Worm (Caenorhabditis elegans) whole organism, L4 larva: ENCODE results near the gene R07E3.6.

ENCODE experiments used
- F26F4.8 ChIP-seq: fragments of 200-800 bp; sonication (Bioruptor generic); conservative IDR thresholded peaks from 2 replicates; pipeline ENCODE4 v1.3.6; 2022; ENCODE audit warnings: missing genetic modification characterization, missing compliant biosample characterization
- F49E8.2 ChIP-seq: sonication (generic microtip); optimal IDR thresholded peaks from 2 replicates; lab custom pipeline; 2016; ENCODE audit warnings: missing compliant biosample characterization, mild to moderate bottlenecking, missing genetic modification characterization, borderline replicate concordance
- Y5F2A.4 ChIP-seq: fragments of 200-800 bp; sonication (Bioruptor generic); optimal IDR thresholded peaks from 2 replicates; lab custom pipeline; 2018; ENCODE audit warnings: mild to moderate bottlenecking, missing genetic modification characterization, missing compliant biosample characterization
- Y75B8A.6 ChIP-seq: fragments of 200-800 bp; sonication (Bioruptor generic); IDR thresholded peaks from 2 replicates; pipeline ENCODE4 v1.3.6; 2022; ENCODE audit warnings: missing genetic modification reagents, missing genetic modification characterization, missing compliant biosample characterization
- aha-1 ChIP-seq: fragments of 150-350 bp; peaks from one replicate; lab custom pipeline; 2014; ENCODE audit warnings: missing biosample characterization, missing genetic modification characterization
- aly-2 ChIP-seq: sonication (generic microtip); optimal IDR thresholded peaks from 2 replicates; lab custom pipeline; 2018; ENCODE audit warnings: missing biosample characterization, missing genetic modification characterization
- ama-1 ChIP-seq: fragments of 150-350 bp; optimal IDR thresholded peaks from 2 replicates; lab custom pipeline; 2014; ENCODE audit warnings: inconsistent platforms, mixed read lengths
- ceh-20 ChIP-seq: fragments of 200-800 bp; sonication (Bioruptor generic); IDR thresholded peaks from 2 replicates; pipeline ENCODE4 v1.3.6; 2022; ENCODE audit warnings: missing genetic modification reagents, missing genetic modification characterization, missing compliant biosample characterization
- ceh-44 ChIP-seq: fragments of 200-800 bp; sonication (Bioruptor generic); IDR thresholded peaks from 2 replicates; pipeline ENCODE4 v1.3.6; 2022; ENCODE audit warnings: missing genetic modification reagents, missing genetic modification characterization, missing compliant biosample characterization
- ceh-82 ChIP-seq: sonication (generic microtip); optimal IDR thresholded peaks from 2 replicates; lab custom pipeline; 2017; ENCODE audit warnings: missing biosample characterization, missing genetic modification characterization
- ces-1 ChIP-seq: fragments of 150-350 bp; sonication (generic microtip); optimal IDR thresholded peaks from 4 replicates; lab custom pipeline; 2014; ENCODE audit warnings: missing biosample characterization, missing genetic modification reagents, missing genetic modification characterization
- daf-19 ChIP-seq: fragments of 200-800 bp; sonication (Bioruptor generic); conservative IDR thresholded peaks from 2 replicates; pipeline ENCODE4 v1.3.6; 2022; ENCODE audit warnings: missing genetic modification characterization, missing compliant biosample characterization
- dmd-6 ChIP-seq: fragments of 200-800 bp; sonication (Bioruptor generic); IDR thresholded peaks from 2 replicates; pipeline ENCODE4 v1.3.6; 2022; ENCODE audit warnings: missing genetic modification reagents, missing genetic modification characterization, missing compliant biosample characterization
- dmd-8 ChIP-seq: fragments of 200-800 bp; sonication (Bioruptor generic); IDR thresholded peaks from 2 replicates; pipeline ENCODE4 v1.3.6; 2022; ENCODE audit warnings: missing genetic modification characterization, missing compliant biosample characterization
- dmd-9 ChIP-seq: fragments of 200-800 bp; sonication (Bioruptor generic); IDR thresholded peaks from 2 replicates; pipeline ENCODE4 v1.3.6; 2022; ENCODE audit warnings: missing genetic modification reagents, missing genetic modification characterization, missing compliant biosample characterization
- egl-43 ChIP-seq: fragments of 200-800 bp; sonication (Bioruptor generic); IDR thresholded peaks from 2 replicates; pipeline ENCODE4 v1.3.6; 2022; ENCODE audit warnings: missing genetic modification reagents, missing genetic modification characterization, missing compliant biosample characterization
- fkh-10 ChIP-seq: fragments of 150-350 bp; optimal IDR thresholded peaks from 2 replicates; lab custom pipeline; 2014; ENCODE audit warnings: missing biosample characterization, missing genetic modification reagents, missing genetic modification characterization
- hmg-1.1 ChIP-seq: fragments of 200-800 bp; sonication (Bioruptor generic); IDR thresholded peaks from 2 replicates; pipeline ENCODE4 v1.3.6; 2022; ENCODE audit warnings: missing genetic modification reagents, missing genetic modification characterization, missing compliant biosample characterization
- lin-13 ChIP-seq: fragments of 150-350 bp; optimal IDR thresholded peaks from 2 replicates; lab custom pipeline; 2014; ENCODE audit warnings: missing biosample characterization, missing genetic modification reagents, missing genetic modification characterization
- lin-15B ChIP-seq: fragments of 150-350 bp; sonication (generic microtip); optimal IDR thresholded peaks from 3 replicates; lab custom pipeline; 2014; ENCODE audit warnings: missing biosample characterization, missing genetic modification characterization
- lin-29 ChIP-seq: fragments of 200-800 bp; sonication (Bioruptor generic); IDR thresholded peaks from 2 replicates; pipeline ENCODE4 v1.3.6; 2022; ENCODE audit warnings: missing genetic modification reagents, missing genetic modification characterization, missing compliant biosample characterization
- lsy-2 ChIP-seq, 2 experiments: fragments of 150-350 bp in 1 of 2; sonication (generic microtip) in 1 of 2; optimal IDR thresholded peaks; 2 replicates each; lab custom pipeline; 2014 to 2017; ENCODE audit warnings: missing biosample characterization in 2 of 2, missing genetic modification characterization in 2 of 2
- madf-9 ChIP-seq: fragments of 200-800 bp; sonication (Bioruptor generic); conservative IDR thresholded peaks from 2 replicates; pipeline ENCODE4 v1.3.6; 2022; ENCODE audit warnings: missing genetic modification reagents, missing genetic modification characterization, missing compliant biosample characterization
- mdt-29 ChIP-seq: fragments of 200-800 bp; sonication (Bioruptor generic); IDR thresholded peaks from 2 replicates; pipeline ENCODE4 v1.3.6; 2022; ENCODE audit warnings: missing genetic modification reagents, missing genetic modification characterization, missing compliant biosample characterization
- mep-1 ChIP-seq: fragments of 150-350 bp; sonication (generic microtip); optimal IDR thresholded peaks from 3 replicates; lab custom pipeline; 2014; ENCODE audit warnings: missing biosample characterization, missing genetic modification characterization
- mxl-2 ChIP-seq: fragments of 200-800 bp; sonication (Bioruptor generic); conservative IDR thresholded peaks from 2 replicates; pipeline ENCODE4 v1.3.6; 2022; ENCODE audit warnings: missing genetic modification reagents, missing genetic modification characterization, missing compliant biosample characterization
- nhr-10 ChIP-seq: fragments of 150-350 bp; optimal IDR thresholded peaks from 2 replicates; lab custom pipeline; 2014; ENCODE audit warnings: missing biosample characterization, missing genetic modification characterization
- nhr-11 ChIP-seq: fragments of 150-350 bp; optimal IDR thresholded peaks from 2 replicates; lab custom pipeline; 2014; ENCODE audit warnings: missing biosample characterization, missing genetic modification characterization
- nhr-28 ChIP-seq: fragments of 150-350 bp; optimal IDR thresholded peaks from 2 replicates; lab custom pipeline; 2014; ENCODE audit warnings: missing biosample characterization, missing genetic modification characterization
- nhr-41 ChIP-seq: fragments of 200-800 bp; sonication (Bioruptor generic); IDR thresholded peaks from 2 replicates; pipeline ENCODE4 v1.3.6; 2022; ENCODE audit warnings: missing genetic modification reagents, missing genetic modification characterization, missing compliant biosample characterization
- nhr-42 ChIP-seq: fragments of 200-800 bp; sonication (Bioruptor generic); IDR thresholded peaks from 2 replicates; pipeline ENCODE4 v1.3.6; 2022; ENCODE audit warnings: missing genetic modification characterization, missing compliant biosample characterization
- nhr-48 ChIP-seq: sonication (generic microtip); optimal IDR thresholded peaks from 2 replicates; lab custom pipeline; 2016; ENCODE audit warnings: mild to moderate bottlenecking, missing genetic modification characterization, missing compliant biosample characterization
- nhr-76 ChIP-seq: fragments of 150-350 bp; optimal IDR thresholded peaks from 2 replicates; lab custom pipeline; 2014; ENCODE audit warnings: missing biosample characterization, missing genetic modification characterization
- php-3 ChIP-seq: fragments of 200-800 bp; sonication (Bioruptor generic); IDR thresholded peaks from 2 replicates; pipeline ENCODE4 v1.3.6; 2022; ENCODE audit warnings: missing genetic modification reagents, missing genetic modification characterization, missing compliant biosample characterization
- pqm-1 ChIP-seq: sonication (generic microtip); optimal IDR thresholded peaks from 2 replicates; lab custom pipeline; 2017; ENCODE audit warnings: missing biosample characterization, missing genetic modification characterization
- saeg-2 ChIP-seq: fragments of 200-800 bp; sonication (Bioruptor generic); IDR thresholded peaks from 2 replicates; pipeline ENCODE4 v1.3.6; 2022; ENCODE audit warnings: missing genetic modification reagents, missing genetic modification characterization, missing compliant biosample characterization
- sdz-12 ChIP-seq: fragments of 200-800 bp; sonication (Bioruptor generic); optimal IDR thresholded peaks from 2 replicates; lab custom pipeline; 2018; ENCODE audit warnings: mild to moderate bottlenecking, missing genetic modification characterization, missing compliant biosample characterization
- set-16 ChIP-seq: fragments of 200-800 bp; sonication (Bioruptor generic); IDR thresholded peaks from 2 replicates; pipeline ENCODE4 v1.3.6; 2022; ENCODE audit warnings: missing genetic modification reagents, missing genetic modification characterization, missing compliant biosample characterization
- skn-1 ChIP-seq: fragments of 150-350 bp; optimal IDR thresholded peaks from 2 replicates; lab custom pipeline; 2014; ENCODE audit warnings: missing biosample characterization, missing genetic modification characterization
- snpc-1.2 ChIP-seq: fragments of 200-800 bp; sonication (Bioruptor generic); IDR thresholded peaks from 2 replicates; pipeline ENCODE4 v1.3.6; 2022; ENCODE audit warnings: missing genetic modification reagents, missing genetic modification characterization, missing compliant biosample characterization
- zfp-2 ChIP-seq: sonication (generic microtip); optimal IDR thresholded peaks from 2 replicates; lab custom pipeline; 2016; ENCODE audit warnings: mild to moderate bottlenecking, missing genetic modification characterization, missing compliant biosample characterization
- zfp-3 ChIP-seq: fragments of 200-800 bp; sonication (Bioruptor generic); conservative IDR thresholded peaks from 2 replicates; pipeline ENCODE4 v1.3.6; 2022; ENCODE audit warnings: missing genetic modification reagents, missing genetic modification characterization, missing compliant biosample characterization
- zip-11 ChIP-seq: fragments of 200-800 bp; sonication (Bioruptor generic); IDR thresholded peaks from 2 replicates; pipeline ENCODE4 v1.3.6; 2022; ENCODE audit warnings: missing genetic modification characterization, missing compliant biosample characterization
- zip-2 ChIP-seq: fragments of 150-350 bp; optimal IDR thresholded peaks from 2 replicates; lab custom pipeline; 2014; ENCODE audit warnings: missing biosample characterization, missing genetic modification characterization
- ztf-7 ChIP-seq: fragments of 150-350 bp; optimal IDR thresholded peaks from 2 replicates; lab custom pipeline; 2014; ENCODE audit warnings: missing biosample characterization, missing genetic modification characterization

Gene R07E3.6

DNA sequence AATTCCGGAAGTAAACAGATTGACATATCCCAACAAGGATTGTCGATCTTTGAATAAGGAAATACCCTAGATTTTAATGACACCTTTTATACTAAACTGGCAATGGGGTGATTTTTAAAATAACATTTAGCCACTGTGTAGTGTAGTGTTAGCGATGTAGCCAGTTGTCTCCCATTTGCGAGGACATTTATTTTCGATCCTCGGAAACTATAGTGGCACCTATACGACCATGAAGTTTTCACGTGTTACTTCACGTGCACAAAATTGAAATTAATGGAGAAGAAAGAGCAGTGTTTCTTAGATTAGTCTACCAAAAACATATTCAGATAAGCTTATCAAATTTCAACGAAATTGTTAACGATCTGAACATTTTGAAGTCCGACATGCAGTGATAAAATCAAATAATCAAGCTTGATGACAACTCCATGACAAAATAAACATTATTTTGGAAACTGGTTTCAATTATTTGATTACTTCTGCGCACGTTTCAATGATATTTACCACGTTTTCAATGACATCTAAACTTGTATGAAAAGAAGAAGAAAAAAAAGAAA is 15.9 kb downstream of the R07E3.6 start, which contains the start of gene R07E3.4 (continued):
- TF ChIP-seq ama-1 (lab: Kevin White, UChicago): no peak
- peak in 1 of 2 experiments; percentile 9 for TF ChIP-seq lsy-2 (tag; optimal IDR thresholded peaks at IDR 0.05; lab: Kevin White, UChicago)
- no peak for TF ChIP-seq ceh-82
- TF ChIP-seq F49E8.2 (tag; lab: Kevin White, UChicago): no peak
- TF ChIP-seq php-3 (GFP tag; lab: Robert Waterston, UW): 0 out of 2 replicates have a peak, but pooled peaks have one; percentile 55
- TF ChIP-seq zip-11 (GFP tag; lab: Robert Waterston, UW): no peak
- TF ChIP-seq nhr-28: peak; percentile 96
- TF ChIP-seq saeg-2: no peak
- TF ChIP-seq nhr-41 (GFP tag; lab: Robert Waterston, UW): no peak

- TF ChIP-seq ceh-44 (GFP tag; lab: Robert Waterston, UW) (no peak), ces-1 (GFP tag; lab: Kevin White, UChicago) (no peak), sdz-12 (GFP tag; lab: Kevin White, UChicago) (no peak), zip-11 (GFP tag; lab: Robert Waterston, UW) (no peak), nhr-42 (GFP tag; lab: Robert Waterston, UW) (no peak), ceh-82 (no peak), daf-19 (no peak), pqm-1 (tag; lab: Kevin White, UChicago) (no peak), skn-1 (tag; lab: Kevin White, UChicago) (no peak), mdt-29 (GFP tag; lab: Robert Waterston, UW) (no peak), nhr-48 (tag; lab: Kevin White, UChicago) (no peak), ceh-20 (GFP tag; lab: Robert Waterston, UW) (no peak), dmd-6 (GFP tag; lab: Robert Waterston, UW) (no peak), snpc-1.2 (GFP tag; lab: Robert Waterston, UW) (no peak), nhr-76 (tag; lab: Kevin White, UChicago) (no peak), zfp-2 (tag; lab: Kevin White, UChicago) (no peak), lin-13 (no peak)
Measured at ce11 chrX:10336138-10336537, 18.6 kb downstream of the R07E3.6 start, which contains the start of gene idpa-3. Gene idpa-3 (plus strand): TSS chrX:10336438.

- no peak for TF ChIP-seq fkh-10 (GFP tag; lab: Kevin White, UChicago)
- TF ChIP-seq nhr-10 (tag; lab: Kevin White, UChicago): no peak
- no peak for TF ChIP-seq dmd-9
- TF ChIP-seq set-16 (GFP tag; lab: Robert Waterston, UW): peak; percentile 66
- no peak for TF ChIP-seq daf-19
- TF ChIP-seq aha-1 (tag; lab: Kevin White, UChicago): peak; percentile 72
- TF ChIP-seq F26F4.8 (GFP tag; lab: Robert Waterston, UW): 0 out of 2 replicates have a peak, but pooled peaks have one; percentile 53
- no peak for TF ChIP-seq nhr-41 (GFP tag; lab: Robert Waterston, UW)
- TF ChIP-seq egl-43 (GFP tag; lab: Robert Waterston, UW): peak; percentile 59; the same call in 1 of the 2 replicates
- no peak for TF ChIP-seq lin-15B (tag; lab: Kevin White, UChicago)
- TF ChIP-seq hmg-1.1: no peak
- no peak for TF ChIP-seq mep-1 (tag; lab: Kevin White, UChicago)
Measured at ce11 chrX:10336592-10336991, 19.1 kb downstream of the R07E3.6 start.

DNA sequence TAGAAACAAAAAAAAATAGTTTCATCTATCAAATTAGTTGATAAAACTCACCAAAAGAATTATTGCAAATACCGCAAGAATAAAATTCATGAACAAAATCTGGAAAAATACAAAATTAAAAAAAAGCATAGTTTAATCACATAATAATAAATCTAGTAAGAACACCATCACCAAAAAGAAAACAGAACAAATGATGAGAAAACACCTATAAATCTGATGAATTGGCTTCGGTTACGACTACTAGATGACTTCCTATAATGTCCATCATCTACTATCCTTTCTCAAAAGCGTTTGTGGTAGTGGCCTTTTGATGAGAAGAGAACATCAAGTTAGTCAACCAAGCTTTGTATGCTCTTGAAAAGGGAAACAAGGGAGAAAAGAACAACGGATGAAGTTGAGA is 20.6 kb downstream of the R07E3.6 start, which contains the start of gene cut-5:
Gene cut-5, minus strand, starts transcription at position 101 of the 400 bp plus-strand sequence.
- TF ChIP-seq F49E8.2 (tag; lab: Kevin White, UChicago): no peak

DNA sequence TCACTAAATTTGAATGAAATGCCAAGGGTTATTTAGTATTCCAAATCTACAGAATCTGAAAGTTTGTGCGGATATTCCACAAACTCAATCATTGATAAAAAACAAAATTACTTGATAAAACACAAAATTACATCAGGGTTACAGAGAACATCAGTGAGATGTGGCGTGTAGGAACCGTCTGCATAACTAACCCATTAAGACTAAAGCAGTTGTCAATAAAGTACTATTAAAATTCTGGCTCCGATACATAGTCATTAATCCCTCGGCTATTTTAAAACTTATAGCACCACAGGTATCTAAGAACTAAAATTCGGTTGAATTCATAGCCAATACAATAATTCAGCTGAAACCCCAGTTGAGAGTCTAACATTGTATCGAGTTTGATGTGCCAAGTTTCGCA is 21.2 kb downstream of the R07E3.6 start:
- no peak for TF ChIP-seq Y75B8A.6
- no peak for TF ChIP-seq saeg-2
- no peak for TF ChIP-seq madf-9 (GFP tag; lab: Robert Waterston, UW)
- TF ChIP-seq ztf-7 (tag; lab: Kevin White, UChicago): no peak
- TF ChIP-seq nhr-11 (tag; lab: Kevin White, UChicago): no peak
- TF ChIP-seq nhr-28: no peak
- no peak for TF ChIP-seq nhr-10 (tag; lab: Kevin White, UChicago)
- no peak for TF ChIP-seq aly-2
- TF ChIP-seq zfp-3 (GFP tag; lab: Robert Waterston, UW): peak; percentile 79; the same call in 1 of the 2 replicates
- TF ChIP-seq zip-2 (tag; lab: Kevin White, UChicago): no peak
- TF ChIP-seq Y5F2A.4 (GFP tag; lab: Kevin White, UChicago): no peak
- no peak for TF ChIP-seq lin-29
- TF ChIP-seq skn-1 (tag; lab: Kevin White, UChicago): no peak
- TF ChIP-seq dmd-8 (GFP tag; lab: Robert Waterston, UW): no peak
- TF ChIP-seq mxl-2 (GFP tag; lab: Robert Waterston, UW): no peak
- TF ChIP-seq ceh-20 (GFP tag; lab: Robert Waterston, UW): no peak
